Fruit fly (Drosophila melanogaster): Measurements from ENCODE around the gene CG42758.

CG42758 gene

dm6 chr3L:14531802-14532201 lies 35.4 kb upstream of the CG42758 start (continued):
- TF ChIP-seq Ets21C (GFP tag; optimal IDR thresholded peaks at IDR 0.05): no peak

DNA sequence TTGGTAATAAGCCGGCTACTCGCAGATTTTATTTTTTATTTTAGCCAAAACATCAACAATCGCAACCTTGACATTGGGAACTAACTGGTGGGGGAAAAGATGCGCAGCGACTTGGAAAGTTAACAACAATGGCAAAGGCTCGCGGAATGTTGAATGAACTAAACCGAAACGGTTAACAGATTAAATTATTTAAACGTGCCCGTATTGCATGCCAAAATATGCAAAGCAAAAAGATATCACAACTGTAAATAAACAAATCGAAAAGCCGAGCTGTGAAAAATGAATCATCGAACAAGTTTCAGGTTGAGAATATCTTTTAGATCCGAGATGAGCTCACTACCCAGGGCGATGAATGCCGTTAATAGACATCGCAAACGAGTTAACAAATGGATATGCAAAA lies 34.1 kb upstream of the CG42758 start:
- no peak for TF ChIP-seq CG11294 (GFP tag; IDR thresholded peaks at IDR 0.05)
- no peak for TF ChIP-seq net (GFP tag; optimal IDR thresholded peaks at IDR 0.05)
- no peak for TF ChIP-seq Ets96B (tag; optimal IDR thresholded peaks at IDR 0.05)
- no peak for TF ChIP-seq esn (GFP tag; optimal IDR thresholded peaks at IDR 0.05)
- no peak for TF ChIP-seq fkh (GFP tag; optimal IDR thresholded peaks at IDR 0.05)
- no peak for TF ChIP-seq fd85E (GFP tag; optimal IDR thresholded peaks at IDR 0.05)
- TF ChIP-seq svp (GFP tag): no peak
- TF ChIP-seq CG6808 (GFP tag; optimal IDR thresholded peaks at IDR 0.05): no peak
- no peak for TF ChIP-seq eg (GFP tag; IDR thresholded peaks at IDR 0.05)
- no peak for TF ChIP-seq dac (GFP tag; optimal IDR thresholded peaks at IDR 0.05)
- TF ChIP-seq CG8632 (GFP tag; optimal IDR thresholded peaks at IDR 0.05): no peak
- no peak for TF ChIP-seq CG8119 (GFP tag; IDR thresholded peaks at IDR 0.05)
- no peak for TF ChIP-seq salr (GFP tag; optimal IDR thresholded peaks at IDR 0.05)

dm6 chr3L:14534619-14535018 lies 32.6 kb upstream of the CG42758 start:
- no peak for TF ChIP-seq Sox15 (GFP tag; optimal IDR thresholded peaks at IDR 0.05)
- TF ChIP-seq ss (GFP tag; optimal IDR thresholded peaks at IDR 0.05): peak; percentile 32 to 35
- peak in 1 of 2 experiments; percentile 76 for TF ChIP-seq salr (GFP tag; optimal IDR thresholded peaks at IDR 0.05)
- peak; percentile 70 for TF ChIP-seq CG3919 (GFP tag; optimal IDR thresholded peaks at IDR 0.05)
- TF ChIP-seq CG31627 (GFP tag; optimal IDR thresholded peaks at IDR 0.05): no peak
- TF ChIP-seq CG6792 (GFP tag; optimal IDR thresholded peaks at IDR 0.05): peak; percentile 51
- 0 out of 2 replicates have a peak, but pooled peaks have one; percentile 48 for TF ChIP-seq CG11294 (GFP tag; IDR thresholded peaks at IDR 0.05)
- peak; percentile 11 for TF ChIP-seq Smox (GFP tag; optimal IDR thresholded peaks at IDR 0.05)
- peak; percentile 32 for TF ChIP-seq CG7368 (GFP tag; optimal IDR thresholded peaks at IDR 0.05)
- peak; percentile 64 for TF ChIP-seq net (GFP tag; optimal IDR thresholded peaks at IDR 0.05)
- TF ChIP-seq Eip75B (GFP tag; optimal IDR thresholded peaks at IDR 0.05): peak; percentile 59
- peak; percentile 39 for TF ChIP-seq Met (GFP tag; optimal IDR thresholded peaks at IDR 0.05)
- no peak for TF ChIP-seq CG1621 (tag; optimal IDR thresholded peaks at IDR 0.05)
- no peak for TF ChIP-seq CG16779 (tag; optimal IDR thresholded peaks at IDR 0.05)
- peak; percentile 47 for TF ChIP-seq CG11762 (GFP tag; optimal IDR thresholded peaks at IDR 0.05; ENCODE audit: insufficient read depth)
- TF ChIP-seq fkh (GFP tag; optimal IDR thresholded peaks at IDR 0.05): no peak
- peak; percentile 62 for TF ChIP-seq Ets96B (tag; optimal IDR thresholded peaks at IDR 0.05)
- peak; percentile 55 for TF ChIP-seq acj6 (GFP tag; optimal IDR thresholded peaks at IDR 0.05)
- TF ChIP-seq CG3032 (tag; optimal IDR thresholded peaks at IDR 0.05): peak; percentile 62
- TF ChIP-seq Eip78C (GFP tag): peak; percentile 94
- TF ChIP-seq dac (GFP tag; optimal IDR thresholded peaks at IDR 0.05): peak; percentile 62
- peak; percentile 72 for TF ChIP-seq OdsH (GFP tag; optimal IDR thresholded peaks at IDR 0.05)
- peak; percentile 56 for TF ChIP-seq dsx (GFP tag; optimal IDR thresholded peaks at IDR 0.05; ENCODE audit: poor library complexity, severe bottlenecking)
- peak; percentile 88 for TF ChIP-seq CG32006 (GFP tag; optimal IDR thresholded peaks at IDR 0.05)
- TF ChIP-seq CG10669 (GFP tag; optimal IDR thresholded peaks at IDR 0.05): peak; percentile 22
- peak; percentile 32 for TF ChIP-seq Sox102F (GFP tag; optimal IDR thresholded peaks at IDR 0.05)
- TF ChIP-seq CG6276 (GFP tag; optimal IDR thresholded peaks at IDR 0.05): peak; percentile 80
- peak; percentile 58 for TF ChIP-seq Sox14 (GFP tag; optimal IDR thresholded peaks at IDR 0.05)
- TF ChIP-seq CG8319 (GFP tag; optimal IDR thresholded peaks at IDR 0.05): peak; percentile 23
- TF ChIP-seq CG6854 (GFP tag; optimal IDR thresholded peaks at IDR 0.05): no peak
- peak; percentile 51 for TF ChIP-seq svp (GFP tag)
- peak; percentile 44 for TF ChIP-seq CG8632 (GFP tag; optimal IDR thresholded peaks at IDR 0.05)
- TF ChIP-seq CG15336 (GFP tag; IDR thresholded peaks at IDR 0.05): peak; percentile 86
- peak; percentile 50 for TF ChIP-seq esn (GFP tag; optimal IDR thresholded peaks at IDR 0.05)
- TF ChIP-seq CG34406 (GFP tag; optimal IDR thresholded peaks at IDR 0.05): peak; percentile 20
- no peak for TF ChIP-seq Ets21C (GFP tag; optimal IDR thresholded peaks at IDR 0.05)
- TF ChIP-seq spab (GFP tag; optimal IDR thresholded peaks at IDR 0.05): peak; percentile 47
- peak; percentile 77 for TF ChIP-seq eg (GFP tag; IDR thresholded peaks at IDR 0.05)
- no peak for TF ChIP-seq CG9139 (GFP tag; optimal IDR thresholded peaks at IDR 0.05)
- peak; percentile 8 for TF ChIP-seq Hr39 (GFP tag; optimal IDR thresholded peaks at IDR 0.05)
- TF ChIP-seq Gug (GFP tag; IDR thresholded peaks at IDR 0.05): peak; percentile 71
- TF ChIP-seq CG8119 (GFP tag; IDR thresholded peaks at IDR 0.05): peak; percentile 89
- TF ChIP-seq lz (GFP tag; optimal IDR thresholded peaks at IDR 0.05): peak; percentile 21
- peak; percentile 20 for TF ChIP-seq fd59A (GFP tag; optimal IDR thresholded peaks at IDR 0.05)

Data from whole organism, prepupa.